Worm (Caenorhabditis elegans): Measurements from ENCODE around the gene catp-2.
A peak's percentile ranks its signal among the peaks of the same experiment; 100 is the strongest.

Gene catp-2

ce11 chrV:4948635-4949034 lies 14.1 kb downstream of the catp-2 start, which contains the start of gene str-209:
Gene str-209, plus strand, starts transcription at chrV:4948935.
- TF ChIP-seq klf-2 (GFP tag; conservative IDR thresholded peaks at IDR 0.05) (no peak), ztf-29 (GFP tag; IDR thresholded peaks at IDR 0.05) (no peak)

- no peak for TF ChIP-seq T22C8.4 (GFP tag; IDR thresholded peaks at IDR 0.05)
- TF ChIP-seq klf-2 (GFP tag; conservative IDR thresholded peaks at IDR 0.05) = no peak
- no peak for TF ChIP-seq med-1 (GFP tag; optimal IDR thresholded peaks at IDR 0.05; ENCODE audit: insufficient read depth)
- TF ChIP-seq ztf-23 (GFP tag; IDR thresholded peaks at IDR 0.05) = no peak
- no peak for TF ChIP-seq ztf-29 (GFP tag; IDR thresholded peaks at IDR 0.05)
- TF ChIP-seq cog-1 (tag; optimal IDR thresholded peaks at IDR 0.05) = no peak
- no peak for TF ChIP-seq tab-1 (GFP tag; IDR thresholded peaks at IDR 0.05)
- no peak for TF ChIP-seq flt-1 (GFP tag; IDR thresholded peaks at IDR 0.05)
- TF ChIP-seq ref-1 (GFP tag; conservative IDR thresholded peaks at IDR 0.05) = no peak
These were observed 16.9 kb downstream of the catp-2 start, which contains the start of gene str-207 for ce11 chrV:4951434-4951833. Gene str-207, plus strand, starts transcription at chrV:4951734.

ce11 chrV:4956529-4956928 lies 22.0 kb downstream of the catp-2 start, which contains the start of gene str-208:
Gene str-208, plus strand, starts transcription at chrV:4956829.
- TF ChIP-seq cog-1 (tag; optimal IDR thresholded peaks at IDR 0.05) (no peak), ref-1 (GFP tag; conservative IDR thresholded peaks at IDR 0.05) (no peak), med-1 (GFP tag; optimal IDR thresholded peaks at IDR 0.05; ENCODE audit: insufficient read depth) (no peak), ztf-29 (GFP tag; IDR thresholded peaks at IDR 0.05) (no peak), tab-1 (GFP tag; IDR thresholded peaks at IDR 0.05) (no peak), flt-1 (GFP tag; IDR thresholded peaks at IDR 0.05) (no peak), klf-2 (GFP tag; conservative IDR thresholded peaks at IDR 0.05) (no peak), T22C8.4 (GFP tag; IDR thresholded peaks at IDR 0.05) (no peak), ztf-23 (GFP tag; IDR thresholded peaks at IDR 0.05) (no peak)

- TF ChIP-seq klf-2 (GFP tag; conservative IDR thresholded peaks at IDR 0.05) = no peak
- no peak for TF ChIP-seq cog-1 (tag; optimal IDR thresholded peaks at IDR 0.05)
- no peak for TF ChIP-seq ztf-23 (GFP tag; IDR thresholded peaks at IDR 0.05)
- no peak for TF ChIP-seq ref-1 (GFP tag; conservative IDR thresholded peaks at IDR 0.05)
- no peak for TF ChIP-seq tab-1 (GFP tag; IDR thresholded peaks at IDR 0.05)
- TF ChIP-seq T22C8.4 (GFP tag; IDR thresholded peaks at IDR 0.05) = no peak
- TF ChIP-seq flt-1 (GFP tag; IDR thresholded peaks at IDR 0.05) = no peak
- TF ChIP-seq med-1 (GFP tag; optimal IDR thresholded peaks at IDR 0.05; ENCODE audit: insufficient read depth) = no peak
These were observed 23.1 kb downstream of the catp-2 start for ce11 chrV:4957619-4958018.

ce11 chrV:4960686-4961085 lies 26.2 kb downstream of the catp-2 start:
- no peak for TF ChIP-seq ztf-29 (GFP tag; IDR thresholded peaks at IDR 0.05)
- TF ChIP-seq ref-1 (GFP tag; conservative IDR thresholded peaks at IDR 0.05) = no peak
- no peak for TF ChIP-seq cog-1 (tag; optimal IDR thresholded peaks at IDR 0.05)
- TF ChIP-seq klf-2 (GFP tag; conservative IDR thresholded peaks at IDR 0.05) = 0 out of 2 replicates have a peak, but pooled peaks have one; percentile 22
- no peak for TF ChIP-seq tab-1 (GFP tag; IDR thresholded peaks at IDR 0.05)
- TF ChIP-seq med-1 (GFP tag; optimal IDR thresholded peaks at IDR 0.05; ENCODE audit: insufficient read depth) = no peak

- 0 out of 2 replicates have a peak, but pooled peaks have one; percentile 9 for TF ChIP-seq ztf-29 (GFP tag; IDR thresholded peaks at IDR 0.05)
- peak; percentile 50; the same call in 1 of the 2 replicates for TF ChIP-seq T22C8.4 (GFP tag; IDR thresholded peaks at IDR 0.05)
- TF ChIP-seq tab-1 (GFP tag; IDR thresholded peaks at IDR 0.05) = no peak
These were observed 28.5 kb downstream of the catp-2 start, which contains the start of gene tam-1 for ce11 chrV:4962968-4963367. Gene tam-1, minus strand, starts transcription at chrV:4963102.

- no peak for TF ChIP-seq T22C8.4 (GFP tag; IDR thresholded peaks at IDR 0.05)
- no peak for TF ChIP-seq ztf-23 (GFP tag; IDR thresholded peaks at IDR 0.05)
- TF ChIP-seq ztf-29 (GFP tag; IDR thresholded peaks at IDR 0.05) = no peak
- no peak for TF ChIP-seq cog-1 (tag; optimal IDR thresholded peaks at IDR 0.05)
- TF ChIP-seq klf-2 (GFP tag; conservative IDR thresholded peaks at IDR 0.05) = no peak
- TF ChIP-seq flt-1 (GFP tag; IDR thresholded peaks at IDR 0.05) = no peak
- no peak for TF ChIP-seq tab-1 (GFP tag; IDR thresholded peaks at IDR 0.05)
- TF ChIP-seq med-1 (GFP tag; optimal IDR thresholded peaks at IDR 0.05; ENCODE audit: insufficient read depth) = no peak
- no peak for TF ChIP-seq ref-1 (GFP tag; conservative IDR thresholded peaks at IDR 0.05)
These were observed 29.1 kb downstream of the catp-2 start for ce11 chrV:4963606-4964005.

ce11 chrV:4964020-4964635 lies 29.6 kb downstream of the catp-2 start:
- TF ChIP-seq flt-1 (GFP tag; IDR thresholded peaks at IDR 0.05) = no peak
- TF ChIP-seq ztf-29 (GFP tag; IDR thresholded peaks at IDR 0.05) = no peak
- TF ChIP-seq tab-1 (GFP tag; IDR thresholded peaks at IDR 0.05) = 0 out of 2 replicates have a peak, but pooled peaks have one; percentile 64
- no peak for TF ChIP-seq klf-2 (GFP tag; conservative IDR thresholded peaks at IDR 0.05)
- TF ChIP-seq cog-1 (tag; optimal IDR thresholded peaks at IDR 0.05) = peak; percentile 27
- no peak for TF ChIP-seq ref-1 (GFP tag; conservative IDR thresholded peaks at IDR 0.05)
- no peak for TF ChIP-seq ztf-23 (GFP tag; IDR thresholded peaks at IDR 0.05)

- TF ChIP-seq klf-2 (GFP tag; conservative IDR thresholded peaks at IDR 0.05) (no peak), flt-1 (GFP tag; IDR thresholded peaks at IDR 0.05) (no peak)
These were observed 30.3 kb downstream of the catp-2 start for ce11 chrV:4964671-4965420.

ce11 chrV:4965790-4966189 lies 31.3 kb downstream of the catp-2 start:
- TF ChIP-seq ref-1 (GFP tag; conservative IDR thresholded peaks at IDR 0.05) (no peak), med-1 (GFP tag; optimal IDR thresholded peaks at IDR 0.05; ENCODE audit: insufficient read depth) (no peak), ztf-23 (GFP tag; IDR thresholded peaks at IDR 0.05) (no peak), ztf-29 (GFP tag; IDR thresholded peaks at IDR 0.05) (no peak), flt-1 (GFP tag; IDR thresholded peaks at IDR 0.05) (no peak), T22C8.4 (GFP tag; IDR thresholded peaks at IDR 0.05) (no peak), klf-2 (GFP tag; conservative IDR thresholded peaks at IDR 0.05) (no peak), tab-1 (GFP tag; IDR thresholded peaks at IDR 0.05) (no peak), cog-1 (tag; optimal IDR thresholded peaks at IDR 0.05) (no peak)

All from whole organism, midembryonic.